Worm (Caenorhabditis elegans): ENCODE measurements around the gene C53B4.2.

DNA sequence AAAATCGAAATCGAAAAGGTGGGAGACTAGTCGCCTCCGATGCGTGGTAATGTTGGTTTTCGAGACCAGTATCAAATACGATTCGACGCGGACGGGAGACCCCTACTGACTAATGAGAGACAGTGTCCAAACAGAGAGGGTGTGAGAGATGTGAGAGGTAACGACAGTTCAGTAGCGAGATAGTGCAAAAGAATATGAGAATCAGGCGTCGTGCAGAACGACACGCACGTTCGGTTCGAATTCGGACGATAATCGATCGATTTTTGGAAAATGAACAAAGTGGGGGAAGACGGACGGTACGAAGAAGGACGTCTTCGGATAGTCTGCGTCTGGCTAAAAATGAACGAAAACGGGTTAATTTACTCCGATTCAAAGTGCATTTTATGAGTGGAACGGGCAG, 44.0 kb upstream of the C53B4.2 start, which contains the start of gene D1046.16:
- peak; percentile 4 for TF ChIP-seq W03F9.2 (tag; optimal IDR thresholded peaks at IDR 0.05)
- TF ChIP-seq him-1 (tag; optimal IDR thresholded peaks at IDR 0.05), result no peak
- no peak for TF ChIP-seq dao-5 (tag; optimal IDR thresholded peaks at IDR 0.05)
